Worm (Caenorhabditis elegans) whole organism, L2 larva: ENCODE results near the gene T11B7.5.

Experiments
- lin-39 ChIP-seq: fragments of 150-350 bp; optimal IDR thresholded peaks from 2 replicates; lab custom pipeline; 2014; ENCODE audit warnings: missing biosample characterization, missing genetic modification reagents, missing genetic modification characterization
- nhr-23 ChIP-seq: fragments of 150-350 bp; optimal IDR thresholded peaks from 2 replicates; lab custom pipeline; 2014; ENCODE audit warnings: missing biosample characterization, missing genetic modification reagents, missing genetic modification characterization
- unc-39 ChIP-seq: fragments of 150-350 bp; optimal IDR thresholded peaks from 2 replicates; lab custom pipeline; 2014; ENCODE audit warnings: missing biosample characterization, missing genetic modification characterization

DNA sequence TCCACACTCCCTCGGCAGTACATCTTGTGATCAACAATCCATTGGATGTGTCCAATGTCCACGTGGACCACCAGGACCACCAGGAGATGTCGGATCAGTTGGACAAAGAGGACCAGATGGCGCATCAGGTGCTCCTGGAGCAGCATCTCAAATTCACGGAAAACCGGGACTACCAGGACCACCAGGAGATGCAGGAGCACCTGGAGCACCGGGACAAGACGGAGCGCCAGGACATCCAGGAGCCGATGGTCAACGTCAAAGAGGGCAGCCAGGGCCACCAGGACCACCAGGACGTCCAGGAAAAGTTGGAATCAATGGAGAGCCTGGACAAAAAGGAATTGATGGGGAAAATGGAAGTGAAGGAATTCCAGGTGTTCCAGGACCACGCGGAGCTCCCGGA lies 6.9 kb downstream of the T11B7.5 start:
- TF ChIP-seq nhr-23 (tag; lab: Kevin White, UChicago) (no peak), unc-39 (tag; lab: Kevin White, UChicago) (no peak), lin-39 (no peak)
